Fruit fly (Drosophila melanogaster): ENCODE measurements around the gene Df31.

The Df31 gene

dm6 chr2L:21617949-21618348 is 11.8 kb downstream of the Df31 start:
- TF ChIP-seq CG12605 (GFP tag; IDR thresholded peaks at IDR 0.05) (no peak), CG32121 (GFP tag; IDR thresholded peaks at IDR 0.05) (no peak), D1 (tag; optimal IDR thresholded peaks at IDR 0.05) (no peak), Ets98B (GFP tag; IDR thresholded peaks at IDR 0.05) (no peak)

- no peak for TF ChIP-seq Pif1A (GFP tag; optimal IDR thresholded peaks at IDR 0.05)
- no peak for TF ChIP-seq fd96Ca (GFP tag; IDR thresholded peaks at IDR 0.05)
- TF ChIP-seq CG9948 (tag; optimal IDR thresholded peaks at IDR 0.05) = no peak
- TF ChIP-seq CG13204 (GFP tag; optimal IDR thresholded peaks at IDR 0.05) = no peak
- TF ChIP-seq Snoo (tag; optimal IDR thresholded peaks at IDR 0.05) = no peak
- no peak for TF ChIP-seq rn (GFP tag; IDR thresholded peaks at IDR 0.05)
- no peak for TF ChIP-seq CG8159 (tag; optimal IDR thresholded peaks at IDR 0.05)
- TF ChIP-seq CG17806 (tag; optimal IDR thresholded peaks at IDR 0.05) = no peak
- no peak for TF ChIP-seq CG10348 (GFP tag; IDR thresholded peaks at IDR 0.05)
These were observed 40.4 kb downstream of the Df31 start, which contains the start of gene nompB for dm6 chr2L:21589323-21589722. Gene nompB (minus strand): TSS chr2L:21589423.
